Worm (Caenorhabditis elegans) whole organism, L3 larva: Measurements from ENCODE around the gene F29B9.1.

Experiments used
- ZK546.5 ChIP-seq: sonication (generic microtip); optimal IDR thresholded peaks from 2 replicates; lab custom pipeline; 2017; ENCODE audit warnings: missing biosample characterization, missing genetic modification characterization
- ceh-82 ChIP-seq: fragments of 150-350 bp; optimal IDR thresholded peaks from 2 replicates; lab custom pipeline; 2014; ENCODE audit warnings: missing biosample characterization, missing genetic modification characterization
- egl-27 ChIP-seq: sonication (generic microtip); optimal IDR thresholded peaks from 4 replicates; lab custom pipeline; 2017; ENCODE audit warnings: missing biosample characterization, missing genetic modification reagents, missing genetic modification characterization
- hmg-11 ChIP-seq: sonication (generic microtip); optimal IDR thresholded peaks from 2 replicates; lab custom pipeline; 2016; ENCODE audit warnings: missing genetic modification characterization, missing compliant biosample characterization
- nhr-11 ChIP-seq: fragments of 150-350 bp; optimal IDR thresholded peaks from 2 replicates; lab custom pipeline; 2014; ENCODE audit warnings: missing biosample characterization, missing genetic modification characterization
- nhr-77 ChIP-seq: fragments of 150-350 bp; optimal IDR thresholded peaks from 2 replicates; lab custom pipeline; 2014; ENCODE audit warnings: missing biosample characterization, missing genetic modification characterization
- snpc-4 ChIP-seq: fragments of 150-350 bp; optimal IDR thresholded peaks from 2 replicates; lab custom pipeline; 2014; ENCODE audit warnings: missing biosample characterization, missing genetic modification characterization
- unc-62 ChIP-seq: fragments of 150-350 bp; sonication (generic microtip); optimal IDR thresholded peaks from 4 replicates; lab custom pipeline; 2014; ENCODE audit warnings: missing biosample characterization, missing genetic modification reagents, missing genetic modification characterization

DNA sequence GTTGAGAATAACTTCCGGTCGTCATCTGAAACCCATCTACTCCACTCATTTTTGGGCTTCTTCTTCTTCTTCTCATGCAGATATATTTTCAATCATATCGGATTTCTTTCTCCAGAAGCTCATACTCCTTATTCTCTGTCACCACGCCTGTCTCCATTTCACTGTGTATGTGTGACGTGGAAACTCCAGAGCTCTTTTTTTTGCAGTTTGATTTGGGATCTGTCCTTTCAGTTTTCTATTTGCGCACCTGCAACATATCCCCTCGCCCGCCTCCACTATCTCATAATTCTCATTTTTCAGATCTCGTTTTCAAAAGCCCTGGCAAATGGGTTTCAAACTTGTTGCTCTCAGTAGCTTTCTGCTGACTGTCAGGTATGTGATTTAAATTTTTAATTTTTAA is 13.5 kb downstream of the F29B9.1 start, which contains the start of gene kin-36:
- TF ChIP-seq nhr-77 (tag; lab: Kevin White, UChicago) (no peak), ceh-82 (tag; lab: Kevin White, UChicago) (no peak), egl-27 (no peak), nhr-11 (tag; lab: Kevin White, UChicago) (no peak), unc-62 (GFP tag; lab: Kevin White, UChicago) (no peak), hmg-11 (tag; lab: Kevin White, UChicago) (no peak), ZK546.5 (no peak), snpc-4 (tag; lab: Kevin White, UChicago) (no peak)
